Fruit fly (Drosophila melanogaster): Measurements from ENCODE around the gene S.
A peak's percentile ranks its signal among the peaks of the same experiment; 100 is the strongest.

S gene

DNA sequence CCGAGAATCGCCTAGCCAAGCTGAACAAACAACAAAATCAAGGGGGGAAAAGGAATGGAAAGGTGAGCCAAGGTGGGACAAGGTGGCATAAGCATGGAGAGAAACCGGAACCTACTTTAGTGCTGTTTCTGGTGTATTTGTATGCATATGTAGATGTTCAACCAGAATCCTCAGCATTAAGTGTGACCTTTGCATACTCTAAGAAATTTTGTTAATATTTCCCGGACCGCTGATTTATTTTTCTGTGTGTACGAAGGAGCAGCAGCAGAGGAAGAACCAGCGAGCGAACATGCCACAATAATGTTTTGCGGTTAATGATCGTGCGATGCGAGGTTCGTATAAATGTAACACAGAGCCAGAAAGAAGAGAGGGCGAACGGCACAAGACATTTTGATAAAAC is 12.6 kb downstream of the S start (continued):
- TF ChIP-seq ci (GFP tag; IDR thresholded peaks at IDR 0.05) (peak; percentile 62; the same call in 2 of the 3 replicates), tin (GFP tag; optimal IDR thresholded peaks at IDR 0.05) (peak; percentile 5), HLH54F (GFP tag; optimal IDR thresholded peaks at IDR 0.05) (no peak), btn (GFP tag; optimal IDR thresholded peaks at IDR 0.05) (no peak), CG7839 (tag; optimal IDR thresholded peaks at IDR 0.05) (no peak), otp (GFP tag; IDR thresholded peaks at IDR 0.05) (no peak), CG16815 (GFP tag; optimal IDR thresholded peaks at IDR 0.05) (peak; percentile 14), twi (tag; optimal IDR thresholded peaks at IDR 0.05) (no peak), ato (GFP tag; IDR thresholded peaks at IDR 0.05; ENCODE audit: partially characterized antibody) (no peak), sisA (GFP tag; IDR thresholded peaks at IDR 0.05) (peak; percentile 38; the same call in 1 of the 2 replicates), CG6854 (GFP tag; optimal IDR thresholded peaks at IDR 0.05) (no peak), fd102C (GFP tag; optimal IDR thresholded peaks at IDR 0.05) (no peak), CG14860 (GFP tag; IDR thresholded peaks at IDR 0.05; ENCODE audit: partially characterized antibody) (no peak), CG18262 (tag; optimal IDR thresholded peaks at IDR 0.05) (peak; percentile 23), Mes4 (GFP tag; optimal IDR thresholded peaks at IDR 0.05) (no peak), insv (GFP tag; optimal IDR thresholded peaks at IDR 0.05) (no peak), CG13296 (GFP tag; optimal IDR thresholded peaks at IDR 0.05) (no peak), dmrt11E (tag; optimal IDR thresholded peaks at IDR 0.05) (peak; percentile 44), CG14667 (GFP tag; IDR thresholded peaks at IDR 0.05) (no peak), z (GFP tag; IDR thresholded peaks at IDR 0.05) (0 out of 3 replicates have a peak, but pooled peaks have one; percentile 38), onecut (GFP tag; IDR thresholded peaks at IDR 0.05) (0 out of 2 replicates have a peak, but pooled peaks have one; percentile 6), ara (GFP tag; IDR thresholded peaks at IDR 0.05) (peak; percentile 54; the same call in 1 of the 2 replicates), mam (GFP tag; optimal IDR thresholded peaks at IDR 0.05) (no peak), unpg (GFP tag; optimal IDR thresholded peaks at IDR 0.05) (no peak), CG14441 (GFP tag; IDR thresholded peaks at IDR 0.05) (0 out of 2 replicates have a peak, but pooled peaks have one; percentile 17), sens-2 (GFP tag; IDR thresholded peaks at IDR 0.05) (0 out of 2 replicates have a peak, but pooled peaks have one; percentile 42), CG15696 (tag; optimal IDR thresholded peaks at IDR 0.05) (peak; percentile 1), pfk (GFP tag; optimal IDR thresholded peaks at IDR 0.05) (no peak), CG30403 (GFP tag; optimal IDR thresholded peaks at IDR 0.05) (no peak), Ssrp (tag; optimal IDR thresholded peaks at IDR 0.05) (peak; percentile 33), Hr78 (GFP tag; optimal IDR thresholded peaks at IDR 0.05) (peak in 1 of 2 experiments; percentile 12), CkIIα-i1 (GFP tag; IDR thresholded peaks at IDR 0.05) (no peak), prd (optimal IDR thresholded peaks at IDR 0.05) (no peak), prd (GFP tag; IDR thresholded peaks at IDR 0.05) (peak; percentile 42; the same call in 2 of the 3 replicates), crp (GFP tag; optimal IDR thresholded peaks at IDR 0.05) (no peak), CG6689 (GFP tag; IDR thresholded peaks at IDR 0.05) (peak; percentile 29; the same call in 1 of the 2 replicates), H2.0 (GFP tag; IDR thresholded peaks at IDR 0.05) (no peak), Side (GFP tag; optimal IDR thresholded peaks at IDR 0.05) (no peak), lilli (GFP tag; optimal IDR thresholded peaks at IDR 0.05) (no peak), Xbp1 (GFP tag; optimal IDR thresholded peaks at IDR 0.05) (peak; percentile 10), al (GFP tag; IDR thresholded peaks at IDR 0.05) (no peak)

DNA sequence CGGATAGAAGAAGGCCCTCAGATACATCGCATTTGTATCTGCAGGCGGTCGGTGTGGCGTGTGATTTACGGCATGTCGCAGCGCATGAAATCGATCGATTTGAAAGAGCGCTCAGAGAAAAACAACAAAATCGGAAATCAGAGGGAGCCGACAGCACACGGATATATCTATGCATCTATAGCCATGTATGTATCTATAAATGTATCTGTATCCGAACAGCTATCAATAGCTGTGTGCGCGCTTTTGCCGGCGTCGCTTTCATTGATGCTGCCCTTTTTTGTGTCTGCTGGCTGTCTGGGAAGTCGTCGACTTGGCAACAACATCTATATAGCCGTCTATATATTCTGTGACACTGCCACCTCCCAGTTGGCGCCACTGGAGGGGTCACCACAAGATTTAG is 13.1 kb downstream of the S start:
- no peak for TF ChIP-seq cas (GFP tag; IDR thresholded peaks at IDR 0.05)
- TF ChIP-seq CG32767 (GFP tag; IDR thresholded peaks at IDR 0.05) = peak; percentile 26; the same call in 1 of the 2 replicates
- no peak for TF ChIP-seq CG3847 (GFP tag; IDR thresholded peaks at IDR 0.05)
- no peak for TF ChIP-seq tna (GFP tag; IDR thresholded peaks at IDR 0.05; ENCODE audit: partially characterized antibody)
- no peak for TF ChIP-seq Hr51 (GFP tag; optimal IDR thresholded peaks at IDR 0.05)
- TF ChIP-seq Mes4 (GFP tag; optimal IDR thresholded peaks at IDR 0.05) = no peak
- TF ChIP-seq kay (GFP tag; optimal IDR thresholded peaks at IDR 0.05) = no peak
- no peak for TF ChIP-seq seq (GFP tag; IDR thresholded peaks at IDR 0.05)
- TF ChIP-seq sens (GFP tag) = peak; percentile 59
- no peak for TF ChIP-seq her (GFP tag; optimal IDR thresholded peaks at IDR 0.05)
- TF ChIP-seq CG2199 (GFP tag; IDR thresholded peaks at IDR 0.05) = peak; percentile 74; the same call in 2 of the 3 replicates
- peak; percentile 23 for TF ChIP-seq kni (GFP tag; optimal IDR thresholded peaks at IDR 0.05)
- no peak for TF ChIP-seq CG3407 (GFP tag; optimal IDR thresholded peaks at IDR 0.05)
- no peak for TF ChIP-seq CkIIα-i1 (GFP tag; IDR thresholded peaks at IDR 0.05)
